Fruit fly (Drosophila melanogaster): ENCODE results near the gene sim.

The sim gene

dm6 chr3R:13068022-13068421 is 10.5 kb downstream of the sim start (continued):
- no peak for TF ChIP-seq luna (GFP tag; optimal IDR thresholded peaks at IDR 0.05)
- TF ChIP-seq jigr1 (GFP tag; IDR thresholded peaks at IDR 0.05), result no peak
- TF ChIP-seq CG18619 (GFP tag; optimal IDR thresholded peaks at IDR 0.05), result peak; percentile 83
- TF ChIP-seq tap (tag; optimal IDR thresholded peaks at IDR 0.05), result peak; percentile 96
- TF ChIP-seq CG6689 (GFP tag; IDR thresholded peaks at IDR 0.05), result peak; percentile 58
- no peak for TF ChIP-seq tll (GFP tag; optimal IDR thresholded peaks at IDR 0.05)
- TF ChIP-seq Med (GFP tag), result peak; percentile 97
- peak; percentile 77 for TF ChIP-seq sob (GFP tag; IDR thresholded peaks at IDR 0.05)
- TF ChIP-seq PHDP (tag; optimal IDR thresholded peaks at IDR 0.05), result peak; percentile 94
- peak; percentile 34; the same call in 1 of the 2 replicates for TF ChIP-seq Ptx1 (GFP tag; IDR thresholded peaks at IDR 0.05)
- TF ChIP-seq jumu (GFP tag; optimal IDR thresholded peaks at IDR 0.05), result peak; percentile 21
- TF ChIP-seq HmgD (GFP tag; optimal IDR thresholded peaks at IDR 0.05), result no peak
- TF ChIP-seq sens (GFP tag), result peak; percentile 98
- TF ChIP-seq oc (tag; optimal IDR thresholded peaks at IDR 0.05), result peak; percentile 96

DNA sequence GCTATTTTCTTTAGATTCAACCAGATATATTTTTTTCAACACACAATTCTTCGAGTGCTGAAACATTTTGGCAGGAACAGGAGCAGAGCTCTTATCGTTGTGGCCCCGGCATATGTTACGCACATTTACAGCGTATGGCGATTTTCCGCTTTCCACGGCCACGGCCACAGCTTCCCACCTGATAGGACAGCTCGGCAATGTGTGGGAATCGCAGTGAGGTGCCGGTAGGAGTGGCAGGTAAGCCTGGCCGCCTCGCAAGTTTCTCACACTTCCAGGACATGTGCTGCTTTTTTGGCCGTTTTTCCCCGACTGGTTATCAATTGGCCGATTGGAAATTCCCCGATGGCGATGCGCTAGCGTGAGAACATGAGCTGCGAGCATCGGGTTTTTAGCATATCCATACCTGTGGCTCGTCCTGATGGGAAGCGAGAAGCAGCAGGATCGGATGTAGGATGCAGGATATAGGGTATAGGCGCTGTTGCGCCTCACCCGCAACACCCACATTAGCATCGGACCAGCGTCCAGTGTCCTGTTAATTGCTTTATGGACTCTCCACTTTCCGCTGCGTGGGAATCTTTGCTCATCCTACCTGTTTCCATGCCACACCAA is 12.6 kb downstream of the sim start:
- TF ChIP-seq ssp (GFP tag; IDR thresholded peaks at IDR 0.05) (no peak), twi (tag; optimal IDR thresholded peaks at IDR 0.05) (peak; percentile 98), CG31224 (GFP tag; IDR thresholded peaks at IDR 0.05) (no peak), Six4 (GFP tag; optimal IDR thresholded peaks at IDR 0.05) (no peak), knrl (GFP tag; IDR thresholded peaks at IDR 0.05; ENCODE audit: partially characterized antibody) (no peak), Dll (GFP tag; IDR thresholded peaks at IDR 0.05; ENCODE audit: partially characterized antibody) (no peak), cad (GFP tag; optimal IDR thresholded peaks at IDR 0.05) (peak; percentile 40), CG15479 (GFP tag; optimal IDR thresholded peaks at IDR 0.05) (peak; percentile 82), tll (GFP tag; optimal IDR thresholded peaks at IDR 0.05) (peak in 1 of 2 experiments; percentile 39)

DNA sequence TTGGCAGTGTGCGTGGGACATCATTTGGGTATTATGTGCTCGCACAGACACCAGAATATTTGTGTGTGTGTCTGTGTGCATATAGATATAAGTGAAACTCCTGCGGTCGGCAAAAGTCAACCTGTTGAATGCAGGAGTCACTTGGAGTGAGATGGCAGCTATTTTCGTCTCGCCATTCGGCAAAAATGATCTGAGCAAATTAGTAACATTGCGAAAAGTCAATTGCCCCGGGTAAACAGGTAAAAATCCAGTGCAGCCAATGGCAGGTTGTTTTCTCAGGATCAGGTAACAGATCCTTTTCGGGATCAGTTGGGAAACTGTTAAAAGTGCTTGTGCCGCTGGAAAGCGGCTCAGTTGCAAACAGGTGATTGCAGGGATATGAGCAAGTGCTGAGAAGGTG is 14.5 kb downstream of the sim start:
- TF ChIP-seq CG15479 (GFP tag; optimal IDR thresholded peaks at IDR 0.05) (peak; percentile 93), cg (GFP tag; optimal IDR thresholded peaks at IDR 0.05) (peak; percentile 14), CG11085 (GFP tag; IDR thresholded peaks at IDR 0.05) (no peak), chif (GFP tag; optimal IDR thresholded peaks at IDR 0.05) (no peak), tll (GFP tag; optimal IDR thresholded peaks at IDR 0.05) (peak; percentile 31 to 99), zen (tag; optimal IDR thresholded peaks at IDR 0.05) (peak; percentile 62), cad (GFP tag; optimal IDR thresholded peaks at IDR 0.05) (peak; percentile 63)

DNA sequence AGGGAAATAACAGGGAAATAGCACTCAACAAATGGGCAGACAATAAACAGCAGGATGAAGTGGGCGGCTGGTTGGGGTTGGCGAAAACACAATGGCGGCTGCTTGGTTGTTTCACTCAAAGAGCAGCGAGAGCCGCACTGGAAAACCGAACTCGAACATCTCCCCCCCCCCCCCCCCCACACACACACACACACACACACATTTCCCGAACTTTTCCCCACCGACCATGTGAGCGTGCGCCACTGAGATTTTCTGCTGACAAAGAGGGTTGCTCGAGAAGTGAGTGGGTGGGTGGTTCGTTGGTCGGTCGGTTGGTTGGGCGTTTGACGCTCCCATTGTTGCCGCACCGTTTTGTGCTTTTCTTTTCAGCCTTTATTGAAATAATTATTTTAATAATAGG is 15.6 kb downstream of the sim start:
- TF ChIP-seq Deaf1 (tag; optimal IDR thresholded peaks at IDR 0.05), result peak; percentile 42
- peak; percentile 86 for TF ChIP-seq Nf-YC (tag; optimal IDR thresholded peaks at IDR 0.05)
- TF ChIP-seq z (GFP tag; IDR thresholded peaks at IDR 0.05), result peak; percentile 93
- TF ChIP-seq en (GFP tag; optimal IDR thresholded peaks at IDR 0.05), result no peak
- TF ChIP-seq Nf-YB (GFP tag; optimal IDR thresholded peaks at IDR 0.05), result peak; percentile 78
- TF ChIP-seq sens (GFP tag), result no peak
- TF ChIP-seq Hr39 (optimal IDR thresholded peaks at IDR 0.05), result peak; percentile 4
- TF ChIP-seq dan (GFP tag; IDR thresholded peaks at IDR 0.05), result no peak
- TF ChIP-seq ewg (GFP tag; optimal IDR thresholded peaks at IDR 0.05), result peak; percentile 12
- peak; percentile 63 for TF ChIP-seq cg (GFP tag; optimal IDR thresholded peaks at IDR 0.05)

dm6 chr3R:13074588-13074987 is 17.0 kb downstream of the sim start:
- TF ChIP-seq so (GFP tag; IDR thresholded peaks at IDR 0.05), result no peak
- no peak for TF ChIP-seq CG11723 (GFP tag; optimal IDR thresholded peaks at IDR 0.05)
- no peak for TF ChIP-seq CG30020 (tag; optimal IDR thresholded peaks at IDR 0.05)
- no peak for TF ChIP-seq gcm2 (GFP tag; optimal IDR thresholded peaks at IDR 0.05)
- no peak for TF ChIP-seq bbx (GFP tag; IDR thresholded peaks at IDR 0.05; ENCODE audit: partially characterized antibody)
- no peak for TF ChIP-seq grau (tag; optimal IDR thresholded peaks at IDR 0.05)
- peak; percentile 63 for TF ChIP-seq CG1832 (GFP tag; optimal IDR thresholded peaks at IDR 0.05)
- no peak for TF ChIP-seq CG14441 (GFP tag; IDR thresholded peaks at IDR 0.05)
- no peak for TF ChIP-seq kni (GFP tag; optimal IDR thresholded peaks at IDR 0.05)
- no peak for TF ChIP-seq dpn (GFP tag; optimal IDR thresholded peaks at IDR 0.05)
- TF ChIP-seq Gsc (GFP tag; IDR thresholded peaks at IDR 0.05), result no peak
- peak; percentile 6 for TF ChIP-seq Nf-YC (tag; optimal IDR thresholded peaks at IDR 0.05)
- TF ChIP-seq Med (GFP tag), result peak; percentile 40

All from whole organism, embryonic.